Worm (Caenorhabditis elegans) whole organism, young adult: Measurements from ENCODE around the gene skr-17.

Source experiments
- C06A6.2 ChIP-seq: fragments of 200-800 bp; sonication (Bioruptor generic); conservative IDR thresholded peaks from 2 replicates; pipeline ENCODE4 v1.3.6; 2022; ENCODE audit warnings: missing genetic modification characterization, missing compliant biosample characterization
- F10E7.11 ChIP-seq: sonication (generic microtip); optimal IDR thresholded peaks from 2 replicates; lab custom pipeline; 2017; ENCODE audit warnings: mild to moderate bottlenecking, missing genetic modification characterization, moderate library complexity, missing compliant biosample characterization
- F52B5.7 ChIP-seq: sonication (generic microtip); optimal IDR thresholded peaks from 2 replicates; lab custom pipeline; 2016; ENCODE audit warnings: mild to moderate bottlenecking, missing genetic modification characterization, missing compliant biosample characterization
- F55B11.4 ChIP-seq: sonication (generic microtip); optimal IDR thresholded peaks from 2 replicates; lab custom pipeline; 2016; ENCODE audit warnings: missing compliant biosample characterization, missing genetic modification characterization, borderline replicate concordance; ENCODE audit not compliant: insufficient read depth
- F57A8.1 ChIP-seq: fragments of 200-800 bp; sonication (Bioruptor generic); optimal IDR thresholded peaks from 2 replicates; lab custom pipeline; 2018; ENCODE audit warnings: mild to moderate bottlenecking, missing genetic modification characterization, moderate library complexity, missing compliant biosample characterization
- K12H6.12 ChIP-seq: fragments of 200-800 bp; sonication (Bioruptor generic); optimal IDR thresholded peaks from 2 replicates; lab custom pipeline; 2018; ENCODE audit warnings: mild to moderate bottlenecking, missing genetic modification characterization, missing compliant biosample characterization
- T07F8.4 ChIP-seq: sonication (generic microtip); optimal IDR thresholded peaks from 2 replicates; lab custom pipeline; 2016; ENCODE audit warnings: mild to moderate bottlenecking, missing genetic modification characterization, moderate library complexity, missing compliant biosample characterization
- Y53F4B.3 ChIP-seq: fragments of 200-800 bp; sonication (Bioruptor generic); IDR thresholded peaks from 2 replicates; pipeline ENCODE4 v1.3.6; 2022; ENCODE audit warnings: missing genetic modification reagents, missing genetic modification characterization, missing compliant biosample characterization
- Y56A3A.18 ChIP-seq: fragments of 200-800 bp; sonication (Bioruptor generic); IDR thresholded peaks from 2 replicates; pipeline ENCODE4 v1.3.6; 2022; ENCODE audit warnings: missing genetic modification reagents, missing genetic modification characterization, missing compliant biosample characterization
- Y67H2A.10 ChIP-seq: fragments of 200-800 bp; sonication (Bioruptor generic); conservative IDR thresholded peaks from 2 replicates; pipeline ENCODE4 v1.3.6; 2022; ENCODE audit warnings: missing genetic modification reagents, missing genetic modification characterization, missing compliant biosample characterization
- Y95B8A.8 ChIP-seq: fragments of 200-800 bp; sonication (Bioruptor generic); IDR thresholded peaks from 2 replicates; pipeline ENCODE4 v1.3.6; 2022; ENCODE audit warnings: missing genetic modification reagents, missing genetic modification characterization, missing compliant biosample characterization
- akir-1 ChIP-seq: fragments of 200-800 bp; sonication (Bioruptor generic); optimal IDR thresholded peaks from 2 replicates; lab custom pipeline; 2018; ENCODE audit warnings: mild to moderate bottlenecking, missing genetic modification characterization, moderate library complexity, missing compliant biosample characterization
- ama-1 ChIP-seq, 3 experiments: fragments of 150-350 bp in 1 of 3; sonication (generic microtip) in 2 of 3; optimal IDR thresholded peaks; 2 replicates each; lab custom pipeline; 2014 to 2018; ENCODE audit warnings: missing biosample characterization in 2 of 3, missing genetic modification characterization in 2 of 3, missing genetic modification reagents in 2 of 3
- athp-1 ChIP-seq: sonication (generic microtip); optimal IDR thresholded peaks from 2 replicates; lab custom pipeline; 2017; ENCODE audit warnings: mild to moderate bottlenecking, missing genetic modification characterization, missing compliant biosample characterization
- attf-3 ChIP-seq: fragments of 200-800 bp; sonication (Bioruptor generic); conservative IDR thresholded peaks from 2 replicates; pipeline ENCODE4 v1.3.6; 2022; ENCODE audit warnings: missing genetic modification reagents, missing genetic modification characterization, missing compliant biosample characterization
- attf-6 ChIP-seq: fragments of 200-800 bp; sonication (Bioruptor generic); IDR thresholded peaks from 2 replicates; pipeline ENCODE4 v1.3.6; 2022; ENCODE audit warnings: missing genetic modification reagents, missing genetic modification characterization, missing compliant biosample characterization
- bed-2 ChIP-seq: fragments of 200-800 bp; sonication (Bioruptor generic); IDR thresholded peaks from 2 replicates; pipeline ENCODE4 v1.3.6; 2022; ENCODE audit warnings: missing genetic modification reagents, missing genetic modification characterization, missing compliant biosample characterization
- ccch-3 ChIP-seq: fragments of 200-800 bp; sonication (Bioruptor generic); optimal IDR thresholded peaks from 2 replicates; lab custom pipeline; 2018; ENCODE audit warnings: mild to moderate bottlenecking, missing genetic modification characterization, missing compliant biosample characterization
- ceh-27 ChIP-seq: fragments of 200-800 bp; sonication (Bioruptor generic); optimal IDR thresholded peaks from 2 replicates; lab custom pipeline; 2018; ENCODE audit warnings: mild to moderate bottlenecking, missing genetic modification characterization, moderate library complexity, missing compliant biosample characterization
- egl-44 ChIP-seq: fragments of 200-800 bp; sonication (Bioruptor generic); IDR thresholded peaks from 2 replicates; pipeline ENCODE4 v1.3.6; 2022; ENCODE audit warnings: missing genetic modification reagents, missing genetic modification characterization, missing compliant biosample characterization
- him-1 ChIP-seq: sonication (generic microtip); optimal IDR thresholded peaks from 2 replicates; lab custom pipeline; 2016; ENCODE audit warnings: missing genotype, missing genetic modification reagents, missing genetic modification characterization, missing compliant biosample characterization
- hlh-26 ChIP-seq: fragments of 200-800 bp; sonication (Bioruptor generic); conservative IDR thresholded peaks from 2 replicates; pipeline ENCODE4 v1.3.6; 2022; ENCODE audit warnings: missing genetic modification reagents, missing genetic modification characterization, missing compliant biosample characterization
- let-526 ChIP-seq: fragments of 200-800 bp; sonication (Bioruptor generic); IDR thresholded peaks from 2 replicates; pipeline ENCODE4 v1.3.6; 2022; ENCODE audit warnings: missing genetic modification reagents, missing genetic modification characterization, missing compliant biosample characterization
- lin-35 ChIP-seq, 3 experiments: fragments of 150-350 bp in 2 of 3; sonication (generic microtip) in 1 of 3; optimal IDR thresholded peaks; 2 replicates each; lab custom pipeline; 2014 to 2018; ENCODE audit warnings: missing biosample characterization in 3 of 3, missing genetic modification characterization in 3 of 3, missing genetic modification reagents in 3 of 3
- lsl-1 ChIP-seq: fragments of 200-800 bp; sonication (Bioruptor generic); optimal IDR thresholded peaks from 2 replicates; lab custom pipeline; 2018; ENCODE audit warnings: mild to moderate bottlenecking, missing genetic modification characterization, moderate library complexity, missing compliant biosample characterization
- lsy-27 ChIP-seq: sonication (generic microtip); optimal IDR thresholded peaks from 2 replicates; lab custom pipeline; 2017; ENCODE audit warnings: missing genetic modification characterization, mild to moderate bottlenecking, missing compliant biosample characterization, antibody characterized with exemption, missing genotype, borderline replicate concordance; ENCODE audit not compliant: insufficient read depth
- madf-6 ChIP-seq: fragments of 200-800 bp; sonication (Bioruptor generic); IDR thresholded peaks from 2 replicates; pipeline ENCODE4 v1.3.6; 2022; ENCODE audit warnings: missing genetic modification reagents, missing genetic modification characterization, missing compliant biosample characterization
- mcd-1 ChIP-seq: fragments of 200-800 bp; sonication (Bioruptor generic); IDR thresholded peaks from 2 replicates; pipeline ENCODE4 v1.3.6; 2022; ENCODE audit warnings: missing genetic modification reagents, missing genetic modification characterization, missing compliant biosample characterization
- mel-28 ChIP-seq: sonication (generic microtip); optimal IDR thresholded peaks from 2 replicates; lab custom pipeline; 2016; ENCODE audit warnings: borderline replicate concordance, mild to moderate bottlenecking, missing genetic modification characterization, missing compliant biosample characterization
- mes-4 ChIP-seq: sonication (generic microtip); optimal IDR thresholded peaks from 2 replicates; lab custom pipeline; 2016; ENCODE audit warnings: missing genotype, missing genetic modification characterization, missing compliant biosample characterization
- nfya-2 ChIP-seq: fragments of 200-800 bp; sonication (Bioruptor generic); IDR thresholded peaks from 2 replicates; pipeline ENCODE4 v1.3.6; 2022; ENCODE audit warnings: missing genetic modification reagents, missing genetic modification characterization, missing compliant biosample characterization
- nfyb-1 ChIP-seq: fragments of 200-800 bp; sonication (Bioruptor generic); IDR thresholded peaks from 2 replicates; pipeline ENCODE4 v1.3.6; 2022; ENCODE audit warnings: missing genetic modification reagents, missing genetic modification characterization, missing compliant biosample characterization
- nhr-179 ChIP-seq: sonication (generic microtip); optimal IDR thresholded peaks from 2 replicates; lab custom pipeline; 2016; ENCODE audit warnings: mild to moderate bottlenecking, missing genetic modification characterization, missing compliant biosample characterization
- nhr-80 ChIP-seq: sonication (generic microtip); optimal IDR thresholded peaks from 2 replicates; lab custom pipeline; 2016; ENCODE audit warnings: missing genetic modification characterization, missing compliant biosample characterization
- nhr-90 ChIP-seq: sonication (generic microtip); optimal IDR thresholded peaks from 2 replicates; lab custom pipeline; 2016; ENCODE audit warnings: missing genotype, mild to moderate bottlenecking, missing genetic modification characterization, missing compliant biosample characterization
- rcor-1 ChIP-seq: fragments of 200-800 bp; sonication (Bioruptor generic); IDR thresholded peaks from 2 replicates; pipeline ENCODE4 v1.3.6; 2022; ENCODE audit warnings: missing genetic modification reagents, missing genetic modification characterization, missing compliant biosample characterization
- rpc-1 ChIP-seq, 2 experiments: fragments of 150-350 bp in 1 of 2; sonication (generic microtip) in 1 of 2; optimal IDR thresholded peaks; 2 replicates each; lab custom pipeline; 2014 to 2018; ENCODE audit warnings: missing biosample characterization in 1 of 2, missing genetic modification characterization in 1 of 2, missing genetic modification reagents in 1 of 2, missing genotype in 1 of 2
- sea-2 ChIP-seq: fragments of 200-800 bp; sonication (Bioruptor generic); IDR thresholded peaks from 2 replicates; pipeline ENCODE4 v1.3.6; 2022; ENCODE audit warnings: missing genetic modification characterization, missing compliant biosample characterization
- somi-1 ChIP-seq: fragments of 200-800 bp; sonication (Bioruptor generic); optimal IDR thresholded peaks from 2 replicates; lab custom pipeline; 2018; ENCODE audit warnings: mild to moderate bottlenecking, missing genetic modification characterization, missing compliant biosample characterization
- tbp1 ChIP-seq: fragments of 200-800 bp; sonication (Bioruptor generic); optimal IDR thresholded peaks from 2 replicates; lab custom pipeline; 2018; ENCODE audit warnings: mild to moderate bottlenecking, missing genetic modification characterization, missing compliant biosample characterization
- tlf-1 ChIP-seq: fragments of 200-800 bp; sonication (Bioruptor generic); optimal IDR thresholded peaks from 2 replicates; lab custom pipeline; 2018; ENCODE audit warnings: mild to moderate bottlenecking, missing genetic modification characterization, missing compliant biosample characterization
- unc-130 ChIP-seq: sonication (generic microtip); optimal IDR thresholded peaks from 2 replicates; lab custom pipeline; 2016; ENCODE audit warnings: missing genetic modification reagents, missing genetic modification characterization, missing compliant biosample characterization
- unc-62 ChIP-seq: fragments of 150-350 bp; optimal IDR thresholded peaks from 2 replicates; lab custom pipeline; 2014; ENCODE audit warnings: missing biosample characterization, missing genetic modification reagents, missing genetic modification characterization
- zfh-2 ChIP-seq: fragments of 200-800 bp; sonication (Bioruptor generic); conservative IDR thresholded peaks from 2 replicates; pipeline ENCODE4 v1.3.6; 2022; ENCODE audit warnings: missing genetic modification reagents, missing genetic modification characterization, missing compliant biosample characterization
- ztf-18 ChIP-seq: sonication (generic microtip); optimal IDR thresholded peaks from 2 replicates; lab custom pipeline; 2016; ENCODE audit warnings: missing genotype, mild to moderate bottlenecking, missing genetic modification characterization, missing compliant biosample characterization
- ztf-25 ChIP-seq: fragments of 200-800 bp; sonication (Bioruptor generic); IDR thresholded peaks from 2 replicates; pipeline ENCODE4 v1.3.6; 2022; ENCODE audit warnings: missing genetic modification reagents, missing genetic modification characterization, missing compliant biosample characterization

skr-17 gene

DNA sequence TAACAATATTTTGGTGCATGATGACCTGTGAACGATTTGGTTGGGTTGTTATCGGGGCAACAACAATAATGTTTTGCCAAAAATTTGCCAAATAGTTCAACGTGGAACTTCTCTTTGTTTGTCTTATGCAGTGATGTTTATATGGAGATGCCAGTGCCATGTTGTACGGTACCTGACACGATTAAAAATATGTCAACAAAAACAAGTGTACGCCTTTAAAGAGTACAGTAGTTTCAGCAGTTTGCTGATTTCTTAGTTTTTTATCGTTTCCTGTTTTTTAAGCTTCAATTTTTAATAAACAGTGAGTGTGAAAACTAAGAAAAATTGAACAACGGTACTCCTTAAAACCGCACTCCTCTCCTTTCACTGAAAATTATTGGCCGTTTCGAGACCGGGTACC lies 5.0 kb upstream of the skr-17 start:
- TF ChIP-seq ztf-18 (tag; lab: Kevin White, UChicago) (no peak), bed-2 (GFP tag; lab: Robert Waterston, UW) (no peak), Y56A3A.18 (0 out of 2 replicates have a peak, but pooled peaks have one; percentile 51)
- TF ChIP-seq, all 124 proteins: peak for 1

DNA sequence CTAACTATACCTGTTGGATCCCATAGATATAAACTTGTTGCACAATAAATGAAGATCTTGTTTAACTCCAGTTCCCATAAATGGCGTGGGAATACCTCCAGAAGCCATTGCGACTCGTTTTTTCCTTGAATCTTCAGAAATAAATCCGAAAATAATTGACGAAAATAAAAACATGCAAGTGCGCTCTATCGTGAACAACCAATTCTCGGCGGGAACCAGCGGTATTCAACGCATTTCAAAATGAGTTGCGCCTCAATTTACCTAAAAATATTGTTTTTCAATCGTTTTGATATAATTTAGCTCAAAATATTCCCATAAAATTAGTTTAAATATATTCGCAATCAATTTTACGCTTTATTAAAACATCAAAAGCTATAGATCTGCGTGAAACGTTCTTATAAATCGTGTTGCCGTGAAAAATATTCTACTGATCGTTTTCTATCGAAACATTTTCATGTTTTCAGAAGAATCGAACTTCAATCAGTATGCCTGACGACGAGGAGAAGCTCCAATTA lies 2.2 kb upstream of the skr-17 start, which contains the start of the genes snpc-1.1 and spdl-1:
TSS of gene snpc-1.1 (minus strand) at position 200 of the 515 bp plus-strand sequence.
TSS of gene spdl-1 (plus strand) at position 465 of the 515 bp plus-strand sequence.
- no peak for TF ChIP-seq Y67H2A.10 (GFP tag; lab: Robert Waterston, UW)
- TF ChIP-seq nfyb-1 (GFP tag; lab: Robert Waterston, UW) = no peak
- no peak for TF ChIP-seq ceh-27 (GFP tag; lab: Kevin White, UChicago)
- TF ChIP-seq nfya-2 = no peak
- TF ChIP-seq egl-44 (GFP tag; lab: Robert Waterston, UW) = no peak
- TF ChIP-seq let-526 (GFP tag; lab: Robert Waterston, UW) = no peak
- TF ChIP-seq akir-1 (GFP tag; lab: Kevin White, UChicago) = no peak
- TF ChIP-seq Y56A3A.18 = no peak
- TF ChIP-seq nhr-179 = no peak
- no peak for TF ChIP-seq zfh-2
- TF ChIP-seq him-1 = no peak
- no peak for TF ChIP-seq attf-3 (GFP tag; lab: Robert Waterston, UW)
- no peak for TF ChIP-seq C06A6.2 (GFP tag; lab: Robert Waterston, UW)
- TF ChIP-seq somi-1 (GFP tag; lab: Kevin White, UChicago) = no peak
- TF ChIP-seq rcor-1 (GFP tag; lab: Robert Waterston, UW) = no peak
- no peak for TF ChIP-seq lsy-27 (tag; lab: Kevin White, UChicago)
- TF ChIP-seq lin-35 (GFP tag; optimal IDR thresholded peaks at IDR 0.05; lab: Kevin White, UChicago) = peak in 1 of 3 experiments; percentile 53
- no peak for TF ChIP-seq T07F8.4
- peak; percentile 79 for TF ChIP-seq mcd-1 (GFP tag; lab: Robert Waterston, UW)
- no peak for TF ChIP-seq F10E7.11
- no peak for TF ChIP-seq mes-4 (tag; lab: Kevin White, UChicago)
- no peak for TF ChIP-seq hlh-26 (GFP tag; lab: Robert Waterston, UW)
- TF ChIP-seq madf-6 = peak; percentile 46; the same call in 1 of the 2 replicates
- TF ChIP-seq sea-2 (GFP tag; lab: Robert Waterston, UW) = no peak
- no peak for TF ChIP-seq mel-28 (tag; lab: Kevin White, UChicago)
- no peak for TF ChIP-seq bed-2 (GFP tag; lab: Robert Waterston, UW)
- TF ChIP-seq nhr-90 (tag; lab: Kevin White, UChicago) = no peak
- no peak for TF ChIP-seq tbp1 (GFP tag; lab: Kevin White, UChicago)
- TF ChIP-seq ama-1 (optimal IDR thresholded peaks at IDR 0.05; lab: Kevin White, UChicago) = no peak
- TF ChIP-seq ama-1 (GFP tag; optimal IDR thresholded peaks at IDR 0.05; lab: Kevin White, UChicago) = no peak
- TF ChIP-seq K12H6.12 (tag; lab: Kevin White, UChicago) = no peak
- no peak for TF ChIP-seq F57A8.1 (GFP tag; lab: Kevin White, UChicago)
- no peak for TF ChIP-seq Y95B8A.8 (GFP tag; lab: Robert Waterston, UW)
- no peak for TF ChIP-seq athp-1 (tag; lab: Kevin White, UChicago)
- TF ChIP-seq unc-62 (GFP tag; lab: Kevin White, UChicago) = no peak
- no peak for TF ChIP-seq tlf-1 (GFP tag; lab: Kevin White, UChicago)
- peak; percentile 29 for TF ChIP-seq lsl-1 (GFP tag; lab: Kevin White, UChicago)
- no peak for TF ChIP-seq Y53F4B.3 (GFP tag; lab: Robert Waterston, UW)
- no peak for TF ChIP-seq F55B11.4 (tag; lab: Kevin White, UChicago)
- TF ChIP-seq unc-130 (GFP tag; lab: Kevin White, UChicago) = no peak
- TF ChIP-seq attf-6 (GFP tag; lab: Robert Waterston, UW) = no peak
- no peak for TF ChIP-seq ztf-18 (tag; lab: Kevin White, UChicago)
- TF ChIP-seq ccch-3 (GFP tag; lab: Kevin White, UChicago) = no peak
- TF ChIP-seq F52B5.7 (tag; lab: Kevin White, UChicago) = no peak
- no peak for TF ChIP-seq ztf-25
- no peak for TF ChIP-seq rpc-1 (optimal IDR thresholded peaks at IDR 0.05; lab: Kevin White, UChicago)
- no peak for TF ChIP-seq rpc-1 (tag; optimal IDR thresholded peaks at IDR 0.05; lab: Kevin White, UChicago)
- TF ChIP-seq nhr-80 (tag; lab: Kevin White, UChicago) = no peak
